Fruit fly (Drosophila melanogaster) whole organism, embryonic: ENCODE data around the gene Myo31DF.

Source experiments
- Aef1 ChIP-seq: fragments of 200-800 bp; sonication (Bioruptor generic); IDR thresholded peaks from 3 replicates; pipeline ENCODE4 v1.3.6; 2022; ENCODE audit warnings: missing biosample characterization, missing genetic modification characterization
- Atf6 ChIP-seq: fragments of 200-800 bp; sonication (Bioruptor generic); IDR thresholded peaks from 2 replicates; pipeline ENCODE4 v1.3.6; 2022; ENCODE audit warnings: missing biosample characterization, missing genetic modification characterization
- B-H2 ChIP-seq: fragments of 200-800 bp; sonication (Bioruptor generic); optimal IDR thresholded peaks from 2 replicates; lab custom pipeline; 2018; ENCODE audit warnings: missing biosample characterization, mild to moderate bottlenecking, missing genetic modification characterization
- CG10147 ChIP-seq: fragments of 200-800 bp; sonication (Bioruptor generic); optimal IDR thresholded peaks from 2 replicates; lab custom pipeline; 2019; ENCODE audit warnings: missing biosample characterization, mild to moderate bottlenecking, missing genetic modification characterization, moderate library complexity
- CG11085 ChIP-seq: fragments of 200-800 bp; sonication (Bioruptor generic); IDR thresholded peaks from 2 replicates; pipeline ENCODE4 v1.3.6; 2022; ENCODE audit warnings: missing biosample characterization, missing genetic modification characterization
- CG11398 ChIP-seq: fragments of 200-800 bp; sonication (Bioruptor generic); optimal IDR thresholded peaks from 2 replicates; lab custom pipeline; 2016; ENCODE audit warnings: missing biosample characterization, missing genetic modification characterization
- CG11456 ChIP-seq: fragments of 200-800 bp; sonication (Bioruptor generic); IDR thresholded peaks from 3 replicates; pipeline ENCODE4 v1.3.6; 2022; ENCODE audit warnings: missing biosample characterization, missing genetic modification characterization
- CG11723 ChIP-seq: fragments of 200-800 bp; sonication (Bioruptor generic); optimal IDR thresholded peaks from 2 replicates; lab custom pipeline; 2017; ENCODE audit warnings: missing biosample characterization, mild to moderate bottlenecking, missing genetic modification characterization
- CG12104 ChIP-seq: fragments of 200-800 bp; sonication (Bioruptor generic); optimal IDR thresholded peaks from 3 replicates; lab custom pipeline; 2016; ENCODE audit warnings: missing biosample characterization, missing genetic modification characterization
- CG15479 ChIP-seq: fragments of 200-800 bp; sonication (Bioruptor generic); optimal IDR thresholded peaks from 3 replicates; lab custom pipeline; 2019; ENCODE audit warnings: missing biosample characterization, mild to moderate bottlenecking, missing genetic modification characterization, moderate library complexity
- CG18764 ChIP-seq: fragments of 200-800 bp; sonication (Bioruptor generic); optimal IDR thresholded peaks from 3 replicates; lab custom pipeline; 2016; ENCODE audit warnings: missing biosample characterization, missing genetic modification characterization
- CG2678 ChIP-seq: fragments of 200-800 bp; sonication (Bioruptor generic); optimal IDR thresholded peaks from 3 replicates; lab custom pipeline; 2019; ENCODE audit warnings: missing biosample characterization, mild to moderate bottlenecking, missing genetic modification characterization, moderate library complexity
- CG31441 ChIP-seq: fragments of 200-800 bp; sonication (Bioruptor generic); IDR thresholded peaks from 2 replicates; pipeline ENCODE4 v1.3.6; 2022; ENCODE audit warnings: missing biosample characterization, missing genetic modification characterization
- CG34376 ChIP-seq: fragments of 200-800 bp; sonication (Bioruptor generic); optimal IDR thresholded peaks from 2 replicates; lab custom pipeline; 2018; ENCODE audit warnings: missing biosample characterization, mild to moderate bottlenecking, missing genetic modification characterization
- CG3995 ChIP-seq: fragments of 200-800 bp; sonication (Bioruptor generic); optimal IDR thresholded peaks from 3 replicates; lab custom pipeline; 2016; ENCODE audit warnings: missing biosample characterization, missing genetic modification characterization
- CG43689 ChIP-seq: fragments of 200-800 bp; sonication (Bioruptor generic); IDR thresholded peaks from 2 replicates; pipeline ENCODE4 v1.3.6; 2022; ENCODE audit warnings: missing biosample characterization, missing genetic modification characterization
- CG6272 ChIP-seq: fragments of 200-800 bp; sonication (Bioruptor generic); IDR thresholded peaks from 2 replicates; pipeline ENCODE4 v1.3.6; 2022; ENCODE audit warnings: missing biosample characterization, missing genetic modification characterization
- CG6683 ChIP-seq: fragments of 200-800 bp; sonication (Bioruptor generic); optimal IDR thresholded peaks from 2 replicates; lab custom pipeline; 2017; ENCODE audit warnings: missing biosample characterization, mild to moderate bottlenecking, missing genetic modification characterization, missing genetic modification reagents
- CG6791 ChIP-seq: fragments of 200-800 bp; sonication (Bioruptor generic); IDR thresholded peaks from 3 replicates; pipeline ENCODE4 v1.3.6; 2022; ENCODE audit warnings: missing biosample characterization, missing genetic modification characterization; ENCODE audit not compliant: partially characterized antibody
- CG7786 ChIP-seq: fragments of 200-800 bp; sonication (Bioruptor generic); optimal IDR thresholded peaks from 2 replicates; lab custom pipeline; 2016; ENCODE audit warnings: missing biosample characterization, missing genetic modification characterization
- CG8944 ChIP-seq: fragments of 200-800 bp; sonication (Bioruptor generic); optimal IDR thresholded peaks from 3 replicates; lab custom pipeline; 2016; ENCODE audit warnings: missing biosample characterization, missing genetic modification characterization
- CG9215 ChIP-seq: fragments of 200-800 bp; sonication (Bioruptor generic); IDR thresholded peaks from 2 replicates; pipeline ENCODE4 v1.3.6; 2022; ENCODE audit warnings: missing biosample characterization, missing genetic modification characterization
- Chrac-16 ChIP-seq: fragments of 200-800 bp; sonication (Bioruptor generic); optimal IDR thresholded peaks from 3 replicates; lab custom pipeline; 2016; ENCODE audit warnings: missing biosample characterization, missing genetic modification characterization
- CrebB ChIP-seq: fragments of 200-800 bp; sonication (Bioruptor generic); optimal IDR thresholded peaks from 3 replicates; lab custom pipeline; 2018; ENCODE audit warnings: missing biosample characterization, mild to moderate bottlenecking, missing genetic modification characterization
- Dll ChIP-seq: fragments of 200-800 bp; sonication (Bioruptor generic); IDR thresholded peaks from 4 replicates; pipeline ENCODE4 v1.3.6; 2022; ENCODE audit warnings: missing biosample characterization, missing genetic modification characterization; ENCODE audit not compliant: partially characterized antibody
- Dref ChIP-seq: fragments of 200-800 bp; sonication (Bioruptor generic); IDR thresholded peaks from 2 replicates; pipeline ENCODE4 v1.3.6; 2022; ENCODE audit warnings: missing biosample characterization, missing genetic modification characterization
- Gug ChIP-seq: fragments of 200-800 bp; sonication (Bioruptor generic); IDR thresholded peaks from 4 replicates; pipeline ENCODE4 v1.3.6; 2022; ENCODE audit warnings: missing biosample characterization, missing genetic modification characterization
- HHEX ChIP-seq: fragments of 200-800 bp; sonication (Bioruptor generic); optimal IDR thresholded peaks from 3 replicates; lab custom pipeline; 2017; ENCODE audit warnings: missing biosample characterization, mild to moderate bottlenecking, missing genetic modification characterization, missing genetic modification reagents
- MBD-R2 ChIP-seq: fragments of 200-800 bp; sonication (Bioruptor generic); IDR thresholded peaks from 2 replicates; pipeline ENCODE4 v1.3.6; 2022; ENCODE audit warnings: missing biosample characterization, missing genetic modification characterization
- Med ChIP-seq: fragments of 200-800 bp; sonication (Bioruptor generic); peaks from one replicate; lab custom pipeline; 2016; ENCODE audit warnings: missing biosample characterization, missing genetic modification characterization, mild to moderate bottlenecking, inconsistent platforms, moderate library complexity
- Nf-YC ChIP-seq: fragments of 200-800 bp; optimal IDR thresholded peaks from 3 replicates; lab custom pipeline; 2019; ENCODE audit warnings: missing biosample characterization, mild to moderate bottlenecking, missing genetic modification characterization, moderate library complexity
- Ptx1 ChIP-seq: fragments of 200-800 bp; sonication (Bioruptor generic); IDR thresholded peaks from 2 replicates; pipeline ENCODE4 v1.3.6; 2022; ENCODE audit warnings: missing biosample characterization, missing genetic modification characterization
- Spps ChIP-seq: fragments of 200-800 bp; sonication (Bioruptor generic); optimal IDR thresholded peaks from 2 replicates; lab custom pipeline; 2018; ENCODE audit warnings: missing biosample characterization, mild to moderate bottlenecking, missing genetic modification characterization
- chinmo ChIP-seq: fragments of 200-800 bp; sonication (Bioruptor generic); IDR thresholded peaks from 4 replicates; pipeline ENCODE4 v1.3.6; 2022; ENCODE audit warnings: missing biosample characterization, missing genetic modification characterization; ENCODE audit not compliant: partially characterized antibody
- crp ChIP-seq, 2 experiments: fragments of 200-800 bp; sonication (Bioruptor generic); optimal IDR thresholded peaks; 2 replicates in 1 of 2; 3 replicates in 1 of 2; lab custom pipeline; 2017; ENCODE audit warnings: missing biosample characterization in 2 of 2, missing genetic modification characterization in 2 of 2, mild to moderate bottlenecking in 1 of 2, moderate library complexity in 1 of 2
- eyg ChIP-seq: fragments of 200-800 bp; sonication (Bioruptor generic); optimal IDR thresholded peaks from 3 replicates; lab custom pipeline; 2016; ENCODE audit warnings: missing biosample characterization, missing genetic modification characterization
- gcm2 ChIP-seq: fragments of 200-800 bp; sonication (Bioruptor generic); optimal IDR thresholded peaks from 2 replicates; lab custom pipeline; 2016; ENCODE audit warnings: missing biosample characterization, missing genetic modification characterization
- gt ChIP-seq: fragments of 200-800 bp; sonication (Bioruptor generic); IDR thresholded peaks from 2 replicates; pipeline ENCODE4 v1.3.6; 2022; ENCODE audit warnings: missing biosample characterization, missing genetic modification characterization
- her ChIP-seq: fragments of 200-800 bp; sonication (Bioruptor generic); optimal IDR thresholded peaks from 2 replicates; lab custom pipeline; 2016; ENCODE audit warnings: missing biosample characterization, missing genetic modification characterization
- jing ChIP-seq: fragments of 200-800 bp; sonication (Bioruptor generic); optimal IDR thresholded peaks from 2 replicates; lab custom pipeline; 2018; ENCODE audit warnings: missing biosample characterization, mild to moderate bottlenecking, missing genetic modification characterization
- klu ChIP-seq: fragments of 200-800 bp; sonication (Bioruptor generic); IDR thresholded peaks from 2 replicates; pipeline ENCODE4 v1.3.6; 2022; ENCODE audit warnings: missing biosample characterization, missing genetic modification characterization
- knrl ChIP-seq: fragments of 200-800 bp; sonication (Bioruptor generic); IDR thresholded peaks from 3 replicates; pipeline ENCODE4 v1.3.6; 2022; ENCODE audit warnings: missing biosample characterization, missing genetic modification characterization; ENCODE audit not compliant: partially characterized antibody
- luna ChIP-seq: fragments of 200-800 bp; sonication (Bioruptor generic); optimal IDR thresholded peaks from 2 replicates; lab custom pipeline; 2016; ENCODE audit warnings: missing biosample characterization, missing genetic modification characterization
- nom ChIP-seq: fragments of 200-800 bp; sonication (Bioruptor generic); optimal IDR thresholded peaks from 2 replicates; lab custom pipeline; 2017; ENCODE audit warnings: missing biosample characterization, missing genetic modification characterization, mild to moderate bottlenecking, moderate library complexity, missing genetic modification reagents
- pnt ChIP-seq: fragments of 200-800 bp; sonication (Bioruptor generic); optimal IDR thresholded peaks from 3 replicates; lab custom pipeline; 2016; ENCODE audit warnings: missing biosample characterization, missing genetic modification characterization
- schlank ChIP-seq: fragments of 200-800 bp; sonication (Bioruptor generic); optimal IDR thresholded peaks from 2 replicates; lab custom pipeline; 2018; ENCODE audit warnings: missing biosample characterization, mild to moderate bottlenecking, missing genetic modification characterization
- sna ChIP-seq: fragments of 200-800 bp; sonication (Bioruptor generic); IDR thresholded peaks from 2 replicates; pipeline ENCODE4 v1.3.6; 2022; ENCODE audit warnings: missing biosample characterization, missing genetic modification characterization; ENCODE audit not compliant: partially characterized antibody
- sob ChIP-seq: fragments of 200-800 bp; sonication (Bioruptor generic); IDR thresholded peaks from 2 replicates; pipeline ENCODE4 v1.3.6; 2022; ENCODE audit warnings: missing biosample characterization, missing genetic modification characterization
- unc-4 ChIP-seq: fragments of 200-800 bp; sonication (Bioruptor generic); IDR thresholded peaks from 2 replicates; pipeline ENCODE4 v1.3.6; 2022; ENCODE audit warnings: missing biosample characterization, missing genetic modification characterization; ENCODE audit not compliant: partially characterized antibody
- unpg ChIP-seq: fragments of 200-800 bp; sonication (Bioruptor generic); optimal IDR thresholded peaks from 3 replicates; lab custom pipeline; 2018; ENCODE audit warnings: missing biosample characterization, mild to moderate bottlenecking, missing genetic modification characterization, moderate library complexity
- z ChIP-seq: fragments of 200-800 bp; sonication (Bioruptor generic); IDR thresholded peaks from 3 replicates; pipeline ENCODE4 v1.3.6; 2022; ENCODE audit warnings: missing biosample characterization, missing genetic modification characterization

Myo31DF gene

dm6 chr2L:10468388-10468787 is 38.2 kb downstream of the Myo31DF start (continued):
- TF ChIP-seq unc-4 (GFP tag; lab: Robert Waterston, UW) (no peak), CG2678 (tag; lab: Kevin White, UChicago) (peak; percentile 77), Gug (GFP tag; lab: Robert Waterston, UW) (peak; percentile 41; the same call in 2 of the 4 replicates), Chrac-16 (peak; percentile 25), CG11723 (GFP tag; lab: Kevin White, UChicago) (no peak), CrebB (tag; lab: Kevin White, UChicago) (no peak), B-H2 (peak; percentile 27), gcm2 (GFP tag; lab: Kevin White, UChicago) (no peak), CG11085 (GFP tag; lab: Robert Waterston, UW) (no peak; the same call in 1 of the 2 replicates), CG31441 (GFP tag; lab: Robert Waterston, UW) (peak; percentile 64), CG43689 (peak; percentile 32; the same call in 1 of the 2 replicates), sna (GFP tag; lab: Robert Waterston, UW) (no peak), CG10147 (GFP tag; lab: Kevin White, UChicago) (peak; percentile 41), Ptx1 (GFP tag; lab: Robert Waterston, UW) (peak; percentile 76), Nf-YC (tag; lab: Kevin White, UChicago) (peak; percentile 35), Aef1 (GFP tag; lab: Robert Waterston, UW) (peak; percentile 63), Atf6 (peak; percentile 63), unpg (GFP tag; lab: Kevin White, UChicago) (peak; percentile 65), CG34376 (GFP tag; lab: Kevin White, UChicago) (no peak), gt (peak; percentile 27; the same call in 1 of the 2 replicates), jing (peak; percentile 14), crp (GFP tag; optimal IDR thresholded peaks at IDR 0.05; lab: Kevin White, UChicago) (no peak), MBD-R2 (GFP tag; lab: Robert Waterston, UW) (no peak), CG6272 (GFP tag; lab: Robert Waterston, UW) (no peak), luna (GFP tag; lab: Kevin White, UChicago) (no peak), Dll (GFP tag; lab: Robert Waterston, UW) (no peak), Spps (tag; lab: Kevin White, UChicago) (no peak), Med (peak; percentile 88), nom (no peak), CG18764 (GFP tag; lab: Kevin White, UChicago) (no peak), klu (GFP tag; lab: Robert Waterston, UW) (no peak), chinmo (no peak), CG11398 (GFP tag; lab: Kevin White, UChicago) (no peak), knrl (GFP tag; lab: Robert Waterston, UW) (no peak), CG3995 (GFP tag; lab: Kevin White, UChicago) (no peak), eyg (GFP tag; lab: Kevin White, UChicago) (no peak), CG15479 (GFP tag; lab: Kevin White, UChicago) (no peak), her (GFP tag; lab: Kevin White, UChicago) (peak; percentile 18), CG6683 (GFP tag; lab: Kevin White, UChicago) (no peak), CG12104 (GFP tag; lab: Kevin White, UChicago) (no peak), Dref (no peak), CG7786 (GFP tag; lab: Kevin White, UChicago) (peak; percentile 42), sob (GFP tag; lab: Robert Waterston, UW) (peak; percentile 57; the same call in 1 of the 2 replicates), CG6791 (no peak), HHEX (GFP tag; lab: Kevin White, UChicago) (peak; percentile 61), pnt (GFP tag; lab: Kevin White, UChicago) (peak; percentile 16), CG11456 (GFP tag; lab: Robert Waterston, UW) (peak; percentile 81), z (no peak), CG9215 (GFP tag; lab: Robert Waterston, UW) (no peak; the same call in 1 of the 2 replicates), CG8944 (GFP tag; lab: Kevin White, UChicago) (peak; percentile 8), schlank (peak; percentile 26)
